Fruit fly (Drosophila melanogaster) whole organism, embryonic: ENCODE results near the gene CG3008.

ENCODE experiments used
- ATbp ChIP-seq: fragments of 200-800 bp; sonication (Bioruptor generic); optimal IDR thresholded peaks from 2 replicates; lab custom pipeline; 2017; ENCODE audit warnings: missing biosample characterization, mild to moderate bottlenecking, missing genetic modification characterization, missing genetic modification reagents
- CG10431 ChIP-seq: fragments of 200-800 bp; sonication (Bioruptor generic); optimal IDR thresholded peaks from 3 replicates; lab custom pipeline; 2018; ENCODE audit warnings: missing biosample characterization, mild to moderate bottlenecking, missing genetic modification characterization
- CG11723 ChIP-seq: fragments of 200-800 bp; sonication (Bioruptor generic); optimal IDR thresholded peaks from 2 replicates; lab custom pipeline; 2017; ENCODE audit warnings: missing biosample characterization, mild to moderate bottlenecking, missing genetic modification characterization
- CG12155 ChIP-seq: fragments of 200-800 bp; sonication (Bioruptor generic); optimal IDR thresholded peaks from 3 replicates; lab custom pipeline; 2016; ENCODE audit warnings: missing biosample characterization, missing genetic modification characterization
- CG15601 ChIP-seq: fragments of 200-800 bp; sonication (Bioruptor generic); optimal IDR thresholded peaks from 3 replicates; lab custom pipeline; 2019; ENCODE audit warnings: missing biosample characterization, mild to moderate bottlenecking, missing genetic modification characterization, moderate library complexity
- CG16863 ChIP-seq: fragments of 200-800 bp; sonication (Bioruptor generic); optimal IDR thresholded peaks from 3 replicates; lab custom pipeline; 2016; ENCODE audit warnings: missing biosample characterization, missing genetic modification characterization
- CG17186 ChIP-seq: fragments of 200-800 bp; sonication (Bioruptor generic); optimal IDR thresholded peaks from 3 replicates; lab custom pipeline; 2017; ENCODE audit warnings: missing biosample characterization, missing genetic modification reagents, missing genetic modification characterization
- CG17361 ChIP-seq: fragments of 200-800 bp; sonication (Bioruptor generic); IDR thresholded peaks from 3 replicates; pipeline ENCODE4 v1.3.6; 2022; ENCODE audit warnings: missing biosample characterization, missing genetic modification characterization
- CG31224 ChIP-seq: fragments of 200-800 bp; sonication (Bioruptor generic); IDR thresholded peaks from 2 replicates; pipeline ENCODE4 v1.3.6; 2022; ENCODE audit warnings: missing biosample characterization, missing genetic modification characterization
- CG32767 ChIP-seq: fragments of 200-800 bp; sonication (Bioruptor generic); IDR thresholded peaks from 2 replicates; pipeline ENCODE4 v1.3.6; 2022; ENCODE audit warnings: missing biosample characterization, missing genetic modification characterization
- CG3995 ChIP-seq: fragments of 200-800 bp; sonication (Bioruptor generic); optimal IDR thresholded peaks from 3 replicates; lab custom pipeline; 2016; ENCODE audit warnings: missing biosample characterization, missing genetic modification characterization
- CG4707 ChIP-seq: fragments of 200-800 bp; sonication (Bioruptor generic); optimal IDR thresholded peaks from 2 replicates; lab custom pipeline; 2018; ENCODE audit warnings: missing biosample characterization, mild to moderate bottlenecking, missing genetic modification characterization, moderate library complexity
- CG6272 ChIP-seq: fragments of 200-800 bp; sonication (Bioruptor generic); IDR thresholded peaks from 2 replicates; pipeline ENCODE4 v1.3.6; 2022; ENCODE audit warnings: missing biosample characterization, missing genetic modification characterization
- CG7786 ChIP-seq: fragments of 200-800 bp; sonication (Bioruptor generic); optimal IDR thresholded peaks from 2 replicates; lab custom pipeline; 2016; ENCODE audit warnings: missing biosample characterization, missing genetic modification characterization
- CHES-1-like ChIP-seq: fragments of 200-800 bp; sonication (Bioruptor generic); optimal IDR thresholded peaks from 2 replicates; lab custom pipeline; 2016; ENCODE audit warnings: missing biosample characterization, missing genetic modification characterization
- D19B ChIP-seq: fragments of 200-800 bp; sonication (Bioruptor generic); optimal IDR thresholded peaks from 2 replicates; lab custom pipeline; 2017; ENCODE audit warnings: missing biosample characterization, mild to moderate bottlenecking, missing genetic modification characterization
- Deaf1 ChIP-seq: fragments of 200-800 bp; optimal IDR thresholded peaks from 3 replicates; lab custom pipeline; 2019; ENCODE audit warnings: missing biosample characterization, mild to moderate bottlenecking, missing genetic modification characterization, moderate library complexity
- Dek ChIP-seq: fragments of 200-800 bp; sonication (Bioruptor generic); optimal IDR thresholded peaks from 3 replicates; lab custom pipeline; 2019; ENCODE audit warnings: missing biosample characterization, mild to moderate bottlenecking, missing genetic modification characterization, moderate library complexity
- Dip3 ChIP-seq: fragments of 200-800 bp; sonication (Bioruptor generic); optimal IDR thresholded peaks from 3 replicates; lab custom pipeline; 2016; ENCODE audit warnings: missing biosample characterization, missing genetic modification characterization
- Doc3 ChIP-seq: fragments of 200-800 bp; sonication (Bioruptor generic); IDR thresholded peaks from 3 replicates; pipeline ENCODE4 v1.3.6; 2022; ENCODE audit warnings: missing biosample characterization, missing genetic modification characterization; ENCODE audit not compliant: partially characterized antibody
- E2f1 ChIP-seq: fragments of 200-800 bp; sonication (Bioruptor generic); IDR thresholded peaks from 2 replicates; pipeline ENCODE4 v1.3.6; 2022; ENCODE audit warnings: missing biosample characterization, missing genetic modification characterization
- ERR ChIP-seq: fragments of 200-800 bp; sonication (Bioruptor generic); optimal IDR thresholded peaks from 2 replicates; lab custom pipeline; 2016; ENCODE audit warnings: missing biosample characterization, missing genetic modification characterization
- Elba2 ChIP-seq: fragments of 200-800 bp; sonication (Bioruptor generic); optimal IDR thresholded peaks from 3 replicates; lab custom pipeline; 2016; ENCODE audit warnings: missing biosample characterization, missing genetic modification characterization
- Hr51 ChIP-seq, 2 experiments: fragments of 200-800 bp; sonication (Bioruptor generic); optimal IDR thresholded peaks; 2 replicates in 1 of 2; 3 replicates in 1 of 2; lab custom pipeline; 2016 to 2018; ENCODE audit warnings: missing biosample characterization in 2 of 2, missing genetic modification characterization in 2 of 2, mild to moderate bottlenecking in 1 of 2, moderate library complexity in 1 of 2
- Med ChIP-seq: fragments of 200-800 bp; sonication (Bioruptor generic); peaks from one replicate; lab custom pipeline; 2016; ENCODE audit warnings: missing biosample characterization, missing genetic modification characterization, mild to moderate bottlenecking, inconsistent platforms, moderate library complexity
- Myb ChIP-seq: fragments of 200-800 bp; sonication (Bioruptor generic); optimal IDR thresholded peaks from 2 replicates; lab custom pipeline; 2016; ENCODE audit warnings: missing biosample characterization, missing genetic modification characterization
- Ravus ChIP-seq: fragments of 200-800 bp; sonication (Bioruptor generic); IDR thresholded peaks from 2 replicates; pipeline ENCODE4 v1.3.6; 2022; ENCODE audit warnings: missing biosample characterization, missing genetic modification characterization
- Six4 ChIP-seq: fragments of 200-800 bp; sonication (Bioruptor generic); optimal IDR thresholded peaks from 2 replicates; lab custom pipeline; 2016; ENCODE audit warnings: missing biosample characterization, missing genetic modification characterization
- Sox100B ChIP-seq: fragments of 200-800 bp; sonication (Bioruptor generic); optimal IDR thresholded peaks from 3 replicates; lab custom pipeline; 2018; ENCODE audit warnings: missing biosample characterization, mild to moderate bottlenecking, missing genetic modification characterization
- Sox102F ChIP-seq: fragments of 200-800 bp; sonication (Bioruptor generic); optimal IDR thresholded peaks from 2 replicates; lab custom pipeline; 2018; ENCODE audit warnings: missing biosample characterization, mild to moderate bottlenecking, missing genetic modification characterization, moderate library complexity
- Spps ChIP-seq: fragments of 200-800 bp; sonication (Bioruptor generic); optimal IDR thresholded peaks from 2 replicates; lab custom pipeline; 2018; ENCODE audit warnings: missing biosample characterization, mild to moderate bottlenecking, missing genetic modification characterization
- Sry-δ ChIP-seq: fragments of 200-800 bp; sonication (Bioruptor generic); optimal IDR thresholded peaks from 2 replicates; lab custom pipeline; 2016; ENCODE audit warnings: missing biosample characterization, missing genetic modification characterization
- Xbp1 ChIP-seq: fragments of 200-800 bp; sonication (Bioruptor generic); optimal IDR thresholded peaks from 3 replicates; lab custom pipeline; 2016; ENCODE audit warnings: missing biosample characterization, mild to moderate bottlenecking, missing genetic modification characterization
- ato ChIP-seq: fragments of 200-800 bp; sonication (Bioruptor generic); IDR thresholded peaks from 2 replicates; pipeline ENCODE4 v1.3.6; 2022; ENCODE audit warnings: missing biosample characterization, missing genetic modification characterization; ENCODE audit not compliant: partially characterized antibody
- caup ChIP-seq: fragments of 200-800 bp; sonication (Bioruptor generic); optimal IDR thresholded peaks from 3 replicates; lab custom pipeline; 2017; ENCODE audit warnings: missing biosample characterization, mild to moderate bottlenecking, missing genetic modification characterization, moderate library complexity; ENCODE audit not compliant: severe bottlenecking
- chn ChIP-seq: fragments of 200-800 bp; sonication (Bioruptor generic); optimal IDR thresholded peaks from 2 replicates; lab custom pipeline; 2016; ENCODE audit warnings: missing biosample characterization, missing genetic modification characterization
- dpn ChIP-seq, 2 experiments: fragments of 200-800 bp; sonication (Bioruptor generic); optimal IDR thresholded peaks; 3 replicates each; lab custom pipeline; 2016; ENCODE audit warnings: missing biosample characterization in 2 of 2, missing genetic modification characterization in 2 of 2
- gsb ChIP-seq: fragments of 200-800 bp; sonication (Bioruptor generic); IDR thresholded peaks from 2 replicates; pipeline ENCODE4 v1.3.6; 2022; ENCODE audit warnings: missing biosample characterization, missing genetic modification characterization
- jumu ChIP-seq: fragments of 200-800 bp; sonication (Bioruptor generic); optimal IDR thresholded peaks from 3 replicates; lab custom pipeline; 2016; ENCODE audit warnings: missing biosample characterization, missing genetic modification characterization
- kah ChIP-seq: fragments of 200-800 bp; sonication (Bioruptor generic); optimal IDR thresholded peaks from 2 replicates; lab custom pipeline; 2018; ENCODE audit warnings: missing biosample characterization, mild to moderate bottlenecking, missing genetic modification characterization
- kni ChIP-seq: fragments of 200-800 bp; sonication (Bioruptor generic); optimal IDR thresholded peaks from 3 replicates; lab custom pipeline; 2017; ENCODE audit warnings: mild to moderate bottlenecking, missing biosample characterization, missing genetic modification reagents, missing genetic modification characterization
- lilli ChIP-seq: fragments of 200-800 bp; sonication (Bioruptor generic); optimal IDR thresholded peaks from 3 replicates; lab custom pipeline; 2016; ENCODE audit warnings: missing biosample characterization, missing genetic modification characterization
- pb ChIP-seq: fragments of 200-800 bp; sonication (Bioruptor generic); optimal IDR thresholded peaks from 3 replicates; lab custom pipeline; 2016; ENCODE audit warnings: missing biosample characterization, missing genetic modification characterization
- phol ChIP-seq: fragments of 200-800 bp; sonication (Bioruptor generic); optimal IDR thresholded peaks from 3 replicates; lab custom pipeline; 2018; ENCODE audit warnings: missing biosample characterization, mild to moderate bottlenecking, missing genetic modification characterization, moderate library complexity
- prd ChIP-seq, 3 experiments: fragments of >200 bp in 2 of 3; fragments of 200-800 bp in 1 of 3; sonication (Bioruptor generic) in 1 of 3; optimal IDR thresholded peaks in 2 of 3; IDR thresholded peaks in 1 of 3; 2 replicates in 2 of 3; 3 replicates in 1 of 3; pipeline versions ENCODE4 v1.3.6 to Lab custom; 2017 to 2022; ENCODE audit warnings: missing biosample characterization in 1 of 3, missing genetic modification characterization in 1 of 3
- psq ChIP-seq: fragments of 200-800 bp; sonication (Bioruptor generic); optimal IDR thresholded peaks from 2 replicates; lab custom pipeline; 2017; ENCODE audit warnings: missing biosample characterization, missing genetic modification characterization
- rib ChIP-seq: fragments of 200-800 bp; sonication (Bioruptor generic); IDR thresholded peaks from 2 replicates; pipeline ENCODE4 v1.3.6; 2022; ENCODE audit warnings: missing biosample characterization, missing genetic modification characterization
- seq ChIP-seq: fragments of 200-800 bp; sonication (Bioruptor generic); IDR thresholded peaks from 2 replicates; pipeline ENCODE4 v1.3.6; 2022; ENCODE audit warnings: missing biosample characterization, missing genetic modification characterization
- trem ChIP-seq: fragments of 200-800 bp; optimal IDR thresholded peaks from 3 replicates; lab custom pipeline; 2019; ENCODE audit warnings: missing biosample characterization, mild to moderate bottlenecking, missing genetic modification characterization, moderate library complexity

Gene CG3008

DNA sequence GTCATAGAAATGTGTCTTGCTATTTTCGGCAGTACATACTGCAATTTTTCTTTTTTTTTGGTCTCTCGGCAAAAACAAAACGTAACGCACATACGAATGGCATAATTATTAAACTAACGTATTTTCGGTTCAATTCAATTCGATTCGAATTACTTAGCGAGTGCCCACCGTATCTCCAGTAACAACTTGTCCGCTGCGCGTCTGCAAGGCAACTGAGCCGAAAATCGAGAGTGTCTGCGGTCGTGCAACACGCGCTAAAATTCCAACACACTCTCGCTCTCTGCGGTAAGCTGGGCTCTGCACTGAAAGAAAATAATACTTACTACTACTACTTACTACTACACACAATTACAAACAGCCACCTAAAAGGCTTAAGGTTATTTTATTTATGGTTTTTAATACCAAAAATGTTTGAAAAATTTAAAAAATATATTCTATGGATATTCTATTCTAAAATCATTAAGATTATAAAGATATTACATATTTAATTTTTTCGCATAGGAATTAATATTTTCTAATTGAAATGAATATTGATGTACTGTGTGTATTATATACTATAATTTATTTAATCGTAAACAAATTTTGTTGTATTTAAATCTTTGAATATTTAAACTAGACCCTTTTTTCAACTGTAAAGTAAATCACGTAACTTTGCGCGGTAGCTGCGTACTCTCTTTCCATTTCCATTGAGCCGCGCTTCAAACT lies 23.6 kb downstream of the CG3008 start, which contains the start of gene snsl (continued):
- TF ChIP-seq Six4 (GFP tag; lab: Kevin White, UChicago) (peak; percentile 35), CG6272 (GFP tag; lab: Robert Waterston, UW) (no peak), seq (GFP tag; lab: Robert Waterston, UW) (0 out of 2 replicates have a peak, but pooled peaks have one; percentile 30), jumu (GFP tag; lab: Kevin White, UChicago) (no peak), CG7786 (GFP tag; lab: Kevin White, UChicago) (no peak), ato (GFP tag; lab: Robert Waterston, UW) (no peak), CG10431 (GFP tag; lab: Kevin White, UChicago) (no peak), Doc3 (no peak), E2f1 (GFP tag; lab: Robert Waterston, UW) (peak; percentile 53; the same call in 1 of the 2 replicates), CG3995 (no peak), CG17186 (no peak), psq (GFP tag; lab: Kevin White, UChicago) (no peak), phol (tag; lab: Kevin White, UChicago) (peak; percentile 78), Sox102F (GFP tag; lab: Kevin White, UChicago) (peak; percentile 80), CHES-1-like (GFP tag; lab: Kevin White, UChicago) (no peak), CG32767 (peak; percentile 27; the same call in 1 of the 2 replicates), CG31224 (0 out of 2 replicates have a peak, but pooled peaks have one; percentile 31), Spps (no peak), Dek (tag; lab: Kevin White, UChicago) (peak; percentile 52), chn (GFP tag; lab: Kevin White, UChicago) (no peak), Ravus (GFP tag; lab: Robert Waterston, UW) (no peak), rib (no peak), Med (GFP tag; lab: Kevin White, UChicago) (peak; percentile 85), Elba2 (GFP tag; lab: Kevin White, UChicago) (no peak), prd (optimal IDR thresholded peaks at IDR 0.05; lab: Kevin White, UChicago) (no peak), prd (GFP tag; IDR thresholded peaks at IDR 0.05; lab: Robert Waterston, UW) (no peak; the same call in 2 of the 3 replicates), gsb (no peak), CG15601 (peak; percentile 60), CG11723 (GFP tag; lab: Kevin White, UChicago) (peak; percentile 35), trem (tag; lab: Kevin White, UChicago) (no peak), D19B (no peak), CG17361 (GFP tag; lab: Robert Waterston, UW) (peak; percentile 93), kni (GFP tag; lab: Kevin White, UChicago) (no peak), CG12155 (no peak), caup (GFP tag; lab: Kevin White, UChicago) (no peak), pb (GFP tag; lab: Kevin White, UChicago) (no peak), Xbp1 (GFP tag; lab: Kevin White, UChicago) (peak; percentile 47), Hr51 (GFP tag; optimal IDR thresholded peaks at IDR 0.05; lab: Kevin White, UChicago) (peak in 1 of 2 experiments; percentile 92), dpn (GFP tag; optimal IDR thresholded peaks at IDR 0.05; lab: Kevin White, UChicago) (peak in 1 of 2 experiments; percentile 52), Dip3 (GFP tag; lab: Kevin White, UChicago) (no peak), Myb (GFP tag; lab: Kevin White, UChicago) (no peak), Sox100B (GFP tag; lab: Kevin White, UChicago) (peak; percentile 87), ERR (GFP tag; lab: Kevin White, UChicago) (no peak), lilli (GFP tag; lab: Kevin White, UChicago) (no peak), CG16863 (GFP tag; lab: Kevin White, UChicago) (no peak), Deaf1 (tag; lab: Kevin White, UChicago) (peak; percentile 59), Sry-δ (GFP tag; lab: Kevin White, UChicago) (no peak), kah (GFP tag; lab: Kevin White, UChicago) (peak; percentile 43), CG4707 (GFP tag; lab: Kevin White, UChicago) (no peak), ATbp (GFP tag; lab: Kevin White, UChicago) (peak; percentile 36)
